Fruit fly (Drosophila melanogaster): ENCODE results near the gene CG8664.

CG8664 gene

DNA sequence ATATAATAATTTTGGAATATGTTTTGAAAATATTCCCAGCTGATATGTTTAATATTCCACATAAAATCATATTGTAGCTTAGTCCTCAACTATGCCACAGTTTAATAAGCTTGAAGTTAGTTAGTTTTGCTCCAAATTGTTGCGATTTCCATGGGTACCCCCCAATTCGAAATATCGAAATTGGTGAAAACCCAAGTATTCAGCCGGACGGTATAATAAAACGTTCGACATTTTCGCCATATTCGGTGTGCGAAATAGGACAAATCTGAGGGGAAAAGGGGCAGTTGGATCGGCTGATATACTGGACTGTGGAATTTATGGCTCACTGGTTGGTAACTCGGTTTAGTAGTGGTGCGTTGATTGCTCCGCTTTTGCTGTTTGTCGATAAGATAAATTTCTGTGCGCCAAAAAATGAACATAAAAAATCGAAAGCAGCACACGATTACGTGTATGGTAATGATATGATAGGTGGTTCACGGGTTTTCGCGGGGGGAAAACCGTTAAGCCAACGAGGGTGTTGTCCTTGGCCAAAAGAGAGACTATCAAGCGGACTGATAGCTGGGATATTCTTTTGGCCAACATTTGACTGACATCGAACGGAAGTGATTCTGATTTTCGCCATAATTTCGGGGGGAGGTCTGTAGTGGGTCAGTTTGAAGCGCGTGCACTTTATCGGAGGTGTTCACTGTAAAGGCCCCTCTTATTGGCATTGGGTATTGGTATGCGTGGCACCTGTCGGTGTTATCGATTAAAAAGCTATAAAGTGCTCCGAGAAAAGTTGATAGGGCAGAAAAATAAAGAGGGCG is 7.8 kb upstream of the CG8664 start:
- TF ChIP-seq pan (optimal IDR thresholded peaks at IDR 0.05) = no peak
- no peak for TF ChIP-seq psq (optimal IDR thresholded peaks at IDR 0.05)
- TF ChIP-seq Dll (optimal IDR thresholded peaks at IDR 0.05) = no peak
- no peak for TF ChIP-seq usp (GFP tag; optimal IDR thresholded peaks at IDR 0.05)
- no peak for TF ChIP-seq CG8478 (optimal IDR thresholded peaks at IDR 0.05)
- no peak for TF ChIP-seq EcR (GFP tag; optimal IDR thresholded peaks at IDR 0.05)

DNA sequence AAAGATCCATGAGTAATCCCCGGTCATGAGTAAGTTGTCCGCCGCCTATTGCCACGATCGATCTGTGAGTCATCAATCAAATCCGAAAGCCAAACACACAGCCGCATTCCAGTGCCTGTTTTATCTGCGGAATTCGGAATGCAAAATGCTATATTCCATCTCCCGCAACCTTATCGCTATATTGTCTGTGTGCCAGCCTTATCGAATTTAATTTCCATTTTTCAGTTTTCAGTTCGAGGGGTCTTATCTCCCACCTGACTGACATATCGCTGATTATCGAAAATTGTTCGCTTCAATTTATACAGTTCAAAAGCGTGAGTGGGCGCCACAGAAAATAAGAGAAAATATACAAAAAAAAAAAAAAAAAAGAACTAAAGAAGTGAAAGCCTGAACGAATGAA is 6.7 kb upstream of the CG8664 start:
- TF ChIP-seq CG8478 (optimal IDR thresholded peaks at IDR 0.05) = no peak
- TF ChIP-seq usp (GFP tag; optimal IDR thresholded peaks at IDR 0.05) = no peak
- no peak for TF ChIP-seq EcR (GFP tag; optimal IDR thresholded peaks at IDR 0.05)
- no peak for TF ChIP-seq pan (optimal IDR thresholded peaks at IDR 0.05)
- TF ChIP-seq psq (optimal IDR thresholded peaks at IDR 0.05) = no peak
- TF ChIP-seq Dll (optimal IDR thresholded peaks at IDR 0.05) = no peak

DNA sequence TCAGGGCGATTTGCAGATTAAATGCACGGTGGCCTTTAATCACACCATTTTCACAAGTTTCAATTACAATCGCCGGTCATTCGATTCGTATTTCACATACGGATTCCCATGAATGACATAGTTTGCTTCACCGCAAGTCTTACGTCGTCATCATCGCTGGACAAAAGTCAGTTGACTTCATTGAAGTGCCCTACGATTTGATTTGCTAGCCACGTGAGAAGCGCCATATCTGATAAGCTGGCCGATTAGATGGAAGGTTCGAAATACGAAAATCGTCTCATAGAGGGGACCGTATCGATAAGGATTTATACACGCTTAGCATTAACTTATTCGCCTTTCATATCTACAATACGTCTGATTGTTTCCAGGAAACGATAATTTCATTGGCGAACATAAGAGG is 2.5 kb upstream of the CG8664 start:
- TF ChIP-seq Dll (optimal IDR thresholded peaks at IDR 0.05) = no peak
- TF ChIP-seq CG8478 (optimal IDR thresholded peaks at IDR 0.05) = no peak
- TF ChIP-seq psq (optimal IDR thresholded peaks at IDR 0.05) = no peak
- TF ChIP-seq EcR (GFP tag; optimal IDR thresholded peaks at IDR 0.05) = no peak
- TF ChIP-seq pan (optimal IDR thresholded peaks at IDR 0.05) = no peak
- TF ChIP-seq usp (GFP tag; optimal IDR thresholded peaks at IDR 0.05) = no peak

DNA sequence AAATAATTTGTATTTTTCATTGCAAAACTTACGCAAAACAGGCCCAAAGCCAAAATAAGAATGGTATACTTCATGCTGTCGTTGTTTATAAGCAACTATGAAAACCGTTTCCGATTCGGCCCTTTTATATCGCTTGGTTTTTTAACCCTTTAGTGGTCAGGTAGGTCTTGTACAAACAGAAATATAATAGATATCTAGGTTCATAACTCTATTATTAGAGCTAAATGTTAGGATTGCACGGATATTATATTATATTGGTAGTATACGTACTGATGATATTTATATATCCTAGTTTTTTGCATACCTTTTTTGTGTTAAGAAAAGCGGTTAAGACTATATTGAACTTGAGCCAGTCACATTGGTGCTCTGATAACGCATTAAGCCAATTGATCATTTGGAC is 1.9 kb upstream of the CG8664 start, which contains the start of gene CG8661:
CG8661 (minus strand) TSS at position 101 of the 400 bp plus-strand sequence.
- no peak for TF ChIP-seq usp (GFP tag; optimal IDR thresholded peaks at IDR 0.05)

DNA sequence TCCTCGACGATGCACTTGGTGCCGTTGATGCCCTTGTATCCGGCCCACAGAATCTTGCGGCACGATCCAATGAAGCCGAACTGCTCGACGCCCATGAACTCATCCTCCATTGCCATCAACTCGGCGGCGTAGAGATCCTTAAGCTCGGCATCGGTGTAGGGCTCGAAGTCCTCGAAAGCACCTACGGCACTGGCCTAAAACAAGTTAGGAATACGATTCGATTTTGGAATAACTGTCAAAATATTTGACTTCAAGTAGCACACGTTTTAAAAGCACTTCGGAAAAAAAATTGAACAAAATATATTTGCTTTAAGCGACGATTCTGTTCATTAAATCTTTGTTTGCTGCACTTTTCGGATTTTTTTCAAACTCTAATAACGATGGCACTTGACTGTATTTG is 330 bp downstream of the CG8664 start, which contains the start of gene CG5445:
CG5445 (plus strand) TSS at position 301 of the 400 bp plus-strand sequence.
- TF ChIP-seq Dll (optimal IDR thresholded peaks at IDR 0.05) (no peak), EcR (GFP tag; optimal IDR thresholded peaks at IDR 0.05) (no peak), psq (optimal IDR thresholded peaks at IDR 0.05) (no peak), CG8478 (optimal IDR thresholded peaks at IDR 0.05) (no peak), pan (optimal IDR thresholded peaks at IDR 0.05) (no peak), usp (GFP tag; optimal IDR thresholded peaks at IDR 0.05) (no peak)

DNA sequence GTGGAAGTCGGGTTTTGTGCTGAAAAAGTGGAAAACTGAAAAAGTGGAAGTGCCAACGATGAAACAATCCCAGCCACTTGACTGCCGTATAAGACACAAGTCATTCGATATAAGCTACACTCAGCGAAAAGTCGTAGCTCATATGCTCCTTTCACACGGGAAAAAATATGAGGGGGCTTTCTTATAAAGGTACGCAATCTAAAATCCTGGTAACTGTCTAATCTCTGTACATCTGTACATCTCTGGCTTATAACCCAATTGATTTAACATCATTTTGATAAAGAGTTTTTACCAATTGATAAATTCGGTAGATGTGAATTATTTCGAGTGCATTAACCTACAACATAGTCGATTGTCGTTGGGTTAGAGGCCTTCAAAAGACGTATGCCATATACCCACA is 7.7 kb downstream of the CG8664 start:
- no peak for TF ChIP-seq psq (optimal IDR thresholded peaks at IDR 0.05)
- TF ChIP-seq pan (optimal IDR thresholded peaks at IDR 0.05) = no peak
- no peak for TF ChIP-seq EcR (GFP tag; optimal IDR thresholded peaks at IDR 0.05)
- no peak for TF ChIP-seq usp (GFP tag; optimal IDR thresholded peaks at IDR 0.05)
- TF ChIP-seq Dll (optimal IDR thresholded peaks at IDR 0.05) = no peak

DNA sequence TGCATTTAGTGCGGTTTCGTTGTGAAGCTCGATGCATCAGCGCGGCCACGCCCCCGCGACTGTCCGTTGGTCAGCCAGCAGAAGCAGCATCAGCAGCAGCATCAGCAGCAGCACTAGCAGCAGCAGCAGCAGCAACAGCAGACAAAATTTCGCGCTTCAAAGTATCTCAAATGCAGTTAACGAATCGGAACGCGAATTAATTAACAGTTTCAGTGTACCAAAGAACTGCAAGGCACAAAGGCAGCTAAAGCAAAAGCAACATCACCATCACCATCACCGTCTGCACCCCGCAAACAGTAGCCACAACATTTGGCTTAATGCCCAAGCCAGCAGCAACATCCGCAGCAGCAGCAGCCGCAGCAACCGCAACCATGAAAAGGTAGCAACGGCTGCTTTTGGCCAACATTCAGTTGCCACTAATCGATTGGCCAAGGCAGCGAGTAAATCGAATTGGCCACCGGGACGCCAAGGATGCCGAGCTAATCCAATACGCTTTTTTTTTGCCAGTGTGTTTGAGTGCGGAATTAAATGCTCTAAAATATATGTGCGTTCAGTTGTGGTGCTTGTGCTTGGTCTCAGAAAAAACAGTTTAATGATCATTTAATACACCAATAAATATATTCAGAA is 17.0 kb downstream of the CG8664 start:
- no peak for TF ChIP-seq pan (optimal IDR thresholded peaks at IDR 0.05)
- no peak for TF ChIP-seq usp (GFP tag; optimal IDR thresholded peaks at IDR 0.05)
- TF ChIP-seq psq (optimal IDR thresholded peaks at IDR 0.05) = no peak
- no peak for TF ChIP-seq EcR (GFP tag; optimal IDR thresholded peaks at IDR 0.05)
- TF ChIP-seq CG8478 (optimal IDR thresholded peaks at IDR 0.05) = no peak
- no peak for TF ChIP-seq Dll (optimal IDR thresholded peaks at IDR 0.05)

DNA sequence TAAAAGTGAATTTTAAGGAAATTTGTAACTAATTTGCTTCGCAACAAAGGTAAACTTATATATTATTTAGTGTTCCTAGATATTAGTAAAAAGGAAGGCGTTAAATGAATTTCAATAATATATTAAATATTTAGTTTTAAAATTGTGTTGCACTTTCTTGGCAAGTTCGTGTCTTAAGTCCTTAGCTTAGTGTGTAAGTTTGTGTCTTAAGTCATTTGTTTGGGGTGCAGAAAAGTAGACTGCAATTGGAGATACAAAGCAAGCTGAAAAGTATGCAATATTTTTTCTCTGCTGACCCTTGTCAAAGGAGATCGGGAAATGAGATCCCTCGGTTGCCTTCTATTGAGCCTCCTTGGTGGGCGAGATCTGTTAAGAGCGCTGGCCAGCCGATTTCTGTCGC is 20.5 kb downstream of the CG8664 start:
- TF ChIP-seq Dll (optimal IDR thresholded peaks at IDR 0.05) (no peak), CG8478 (optimal IDR thresholded peaks at IDR 0.05) (no peak)

DNA sequence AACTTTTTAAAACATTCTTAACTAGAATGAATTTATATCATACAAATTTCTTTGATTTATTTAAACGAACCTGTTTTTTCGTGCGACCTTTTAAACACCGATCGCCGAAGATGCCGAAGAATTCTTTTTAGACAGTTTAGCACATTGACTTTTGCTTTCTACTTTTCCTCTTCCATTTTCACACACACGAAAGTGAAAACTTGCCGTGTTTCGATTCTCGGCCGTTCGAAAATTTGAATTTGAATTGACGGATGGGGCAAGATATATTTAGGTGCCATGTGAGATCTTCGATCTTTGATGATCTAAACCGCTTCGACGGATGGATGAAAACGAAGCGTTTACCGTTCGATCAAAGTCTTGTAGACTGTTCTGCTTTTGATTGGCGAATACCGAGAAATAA is 26.8 kb downstream of the CG8664 start:
- TF ChIP-seq CG8478 (optimal IDR thresholded peaks at IDR 0.05) = no peak
- no peak for TF ChIP-seq EcR (GFP tag; optimal IDR thresholded peaks at IDR 0.05)
- TF ChIP-seq pan (optimal IDR thresholded peaks at IDR 0.05) = no peak
- no peak for TF ChIP-seq Dll (optimal IDR thresholded peaks at IDR 0.05)
- TF ChIP-seq usp (GFP tag; optimal IDR thresholded peaks at IDR 0.05) = no peak
- TF ChIP-seq psq (optimal IDR thresholded peaks at IDR 0.05) = no peak

DNA sequence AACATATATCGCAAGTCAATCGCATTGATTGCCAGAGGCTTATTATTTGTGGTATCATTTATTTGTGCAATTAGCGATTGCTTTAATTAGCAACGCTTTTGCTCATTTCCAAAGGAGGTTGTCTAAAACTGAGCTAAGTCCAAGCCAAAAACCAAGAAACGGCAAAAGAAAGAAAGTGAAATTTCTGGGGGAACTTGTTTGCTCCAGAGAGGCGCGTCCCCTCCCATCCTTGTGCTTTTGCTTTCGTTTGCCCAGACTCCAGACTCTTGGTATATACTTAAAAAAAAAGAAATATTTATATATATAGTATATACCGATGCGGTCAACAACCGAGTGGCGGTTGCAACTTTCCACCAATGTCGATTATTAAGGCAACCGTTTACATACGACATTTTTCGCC is 28.4 kb downstream of the CG8664 start:
- TF ChIP-seq Dll (optimal IDR thresholded peaks at IDR 0.05) = no peak
- no peak for TF ChIP-seq EcR (GFP tag; optimal IDR thresholded peaks at IDR 0.05)
- no peak for TF ChIP-seq CG8478 (optimal IDR thresholded peaks at IDR 0.05)
- TF ChIP-seq psq (optimal IDR thresholded peaks at IDR 0.05) = no peak
- no peak for TF ChIP-seq usp (GFP tag; optimal IDR thresholded peaks at IDR 0.05)
- no peak for TF ChIP-seq pan (optimal IDR thresholded peaks at IDR 0.05)

DNA sequence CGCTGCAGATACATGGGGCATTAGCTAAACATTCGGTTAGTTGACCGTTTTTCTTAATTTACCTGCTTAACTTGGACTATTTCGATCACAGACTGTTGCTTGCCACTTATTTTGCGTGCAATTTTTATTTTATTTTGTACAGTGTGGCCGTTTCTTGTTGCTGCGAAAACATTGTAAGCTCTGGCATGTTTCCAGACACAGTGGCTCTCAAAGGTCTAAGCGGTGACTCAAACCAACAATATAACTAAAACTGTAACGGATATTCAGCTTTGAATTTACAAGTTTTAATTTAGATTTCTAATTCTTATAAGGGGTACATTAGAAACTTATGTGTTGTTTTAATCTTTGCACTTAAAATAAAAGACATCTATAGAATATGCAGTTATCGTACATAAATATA is 33.2 kb downstream of the CG8664 start, which contains the start of gene CG8675:
CG8675 (minus strand) TSS at position 177 of the 400 bp plus-strand sequence.
- TF ChIP-seq CG8478 (optimal IDR thresholded peaks at IDR 0.05) (no peak), Dll (optimal IDR thresholded peaks at IDR 0.05) (no peak), pan (optimal IDR thresholded peaks at IDR 0.05) (no peak), psq (optimal IDR thresholded peaks at IDR 0.05) (no peak), EcR (GFP tag; optimal IDR thresholded peaks at IDR 0.05) (no peak), usp (GFP tag; optimal IDR thresholded peaks at IDR 0.05) (no peak)

DNA sequence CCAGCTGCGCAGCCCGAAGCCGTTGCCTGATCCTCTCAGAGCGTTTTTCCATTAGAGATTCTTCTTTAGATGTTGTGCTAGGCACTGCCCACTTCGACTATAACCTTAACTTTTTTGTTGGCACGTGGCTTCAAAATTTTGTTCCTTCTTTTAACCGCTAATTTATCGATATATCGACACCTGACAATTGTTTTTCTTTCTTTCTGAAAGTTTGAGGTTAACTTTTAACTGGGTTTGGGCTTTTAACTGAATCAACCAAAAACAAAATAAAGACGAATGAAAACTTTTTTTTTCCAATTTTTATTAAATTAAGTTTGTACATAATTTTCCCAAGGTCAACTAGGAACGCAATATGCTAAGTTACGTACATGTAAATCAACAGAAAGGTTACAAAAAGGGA is 35.6 kb downstream of the CG8664 start, which contains the start of gene CG42854:
CG42854 (minus strand) TSS at position 101 of the 400 bp plus-strand sequence.
- TF ChIP-seq pan (optimal IDR thresholded peaks at IDR 0.05) = no peak
- TF ChIP-seq CG8478 (optimal IDR thresholded peaks at IDR 0.05) = no peak
- TF ChIP-seq psq (optimal IDR thresholded peaks at IDR 0.05) = no peak
- TF ChIP-seq EcR (GFP tag; optimal IDR thresholded peaks at IDR 0.05) = no peak
- no peak for TF ChIP-seq usp (GFP tag; optimal IDR thresholded peaks at IDR 0.05)
- TF ChIP-seq Dll (optimal IDR thresholded peaks at IDR 0.05) = no peak

Data from whole organism.